Fruit fly (Drosophila melanogaster) whole organism, embryonic: ENCODE data around the gene CG4393.

Experiments used
- Blimp-1 ChIP-seq: fragments of 200-800 bp; sonication (Bioruptor generic); optimal IDR thresholded peaks from 3 replicates; lab custom pipeline; 2018; ENCODE audit warnings: missing biosample characterization, missing genetic modification characterization, mild to moderate bottlenecking, moderate library complexity, missing genetic modification reagents
- Bteb2 ChIP-seq: fragments of 200-800 bp; sonication (Bioruptor generic); optimal IDR thresholded peaks from 2 replicates; lab custom pipeline; 2016; ENCODE audit warnings: missing biosample characterization, missing genetic modification characterization
- CG1024 ChIP-seq: fragments of 200-800 bp; sonication (Bioruptor generic); IDR thresholded peaks from 2 replicates; pipeline ENCODE4 v1.3.6; 2022; ENCODE audit warnings: missing biosample characterization, missing genetic modification characterization
- CG13287 ChIP-seq: fragments of 200-800 bp; sonication (Bioruptor generic); IDR thresholded peaks from 2 replicates; pipeline ENCODE4 v1.3.6; 2022; ENCODE audit warnings: missing biosample characterization, missing genetic modification characterization; ENCODE audit not compliant: partially characterized antibody
- CG17568 ChIP-seq: fragments of 200-800 bp; sonication (Bioruptor generic); optimal IDR thresholded peaks from 2 replicates; lab custom pipeline; 2018; ENCODE audit warnings: missing biosample characterization, mild to moderate bottlenecking, missing genetic modification characterization, moderate library complexity
- CG2116 ChIP-seq: fragments of 200-800 bp; sonication (Bioruptor generic); optimal IDR thresholded peaks from 3 replicates; lab custom pipeline; 2018; ENCODE audit warnings: missing biosample characterization, mild to moderate bottlenecking, missing genetic modification characterization
- CG30403 ChIP-seq: fragments of 200-800 bp; sonication (Bioruptor generic); optimal IDR thresholded peaks from 3 replicates; lab custom pipeline; 2016; ENCODE audit warnings: missing biosample characterization, missing genetic modification characterization
- CG33213 ChIP-seq: fragments of 200-800 bp; sonication (Bioruptor generic); optimal IDR thresholded peaks from 3 replicates; lab custom pipeline; 2016; ENCODE audit warnings: missing biosample characterization, missing genetic modification characterization
- CG34376 ChIP-seq: fragments of 200-800 bp; sonication (Bioruptor generic); optimal IDR thresholded peaks from 2 replicates; lab custom pipeline; 2018; ENCODE audit warnings: missing biosample characterization, mild to moderate bottlenecking, missing genetic modification characterization
- CG4617 ChIP-seq: fragments of 200-800 bp; sonication (Bioruptor generic); optimal IDR thresholded peaks from 3 replicates; lab custom pipeline; 2016; ENCODE audit warnings: missing biosample characterization, missing genetic modification characterization, borderline replicate concordance
- CG4820 ChIP-seq: fragments of 200-800 bp; sonication (Bioruptor generic); optimal IDR thresholded peaks from 3 replicates; lab custom pipeline; 2016; ENCODE audit warnings: missing biosample characterization, missing genetic modification characterization
- CG6254 ChIP-seq: fragments of 200-800 bp; sonication (Bioruptor generic); optimal IDR thresholded peaks from 3 replicates; lab custom pipeline; 2017; ENCODE audit warnings: mild to moderate bottlenecking, missing biosample characterization, missing genetic modification reagents, missing genetic modification characterization
- CG6791 ChIP-seq: fragments of 200-800 bp; sonication (Bioruptor generic); IDR thresholded peaks from 3 replicates; pipeline ENCODE4 v1.3.6; 2022; ENCODE audit warnings: missing biosample characterization, missing genetic modification characterization; ENCODE audit not compliant: partially characterized antibody
- CG7928 ChIP-seq: fragments of 200-800 bp; sonication (Bioruptor generic); optimal IDR thresholded peaks from 2 replicates; lab custom pipeline; 2017; ENCODE audit warnings: missing biosample characterization, mild to moderate bottlenecking, missing genetic modification characterization
- CG8281 ChIP-seq: fragments of 200-800 bp; sonication (Bioruptor generic); optimal IDR thresholded peaks from 2 replicates; lab custom pipeline; 2018; ENCODE audit warnings: missing biosample characterization, mild to moderate bottlenecking, missing genetic modification characterization, moderate library complexity
- CG9437 ChIP-seq: fragments of 200-800 bp; sonication (Bioruptor generic); optimal IDR thresholded peaks from 2 replicates; lab custom pipeline; 2018; ENCODE audit warnings: missing biosample characterization, mild to moderate bottlenecking, missing genetic modification characterization
- Chrac-16 ChIP-seq: fragments of 200-800 bp; sonication (Bioruptor generic); optimal IDR thresholded peaks from 3 replicates; lab custom pipeline; 2016; ENCODE audit warnings: missing biosample characterization, missing genetic modification characterization
- Deaf1 ChIP-seq: fragments of 200-800 bp; optimal IDR thresholded peaks from 3 replicates; lab custom pipeline; 2019; ENCODE audit warnings: missing biosample characterization, mild to moderate bottlenecking, missing genetic modification characterization, moderate library complexity
- Dref ChIP-seq: fragments of 200-800 bp; sonication (Bioruptor generic); IDR thresholded peaks from 2 replicates; pipeline ENCODE4 v1.3.6; 2022; ENCODE audit warnings: missing biosample characterization, missing genetic modification characterization
- E2f1 ChIP-seq: fragments of 200-800 bp; sonication (Bioruptor generic); IDR thresholded peaks from 2 replicates; pipeline ENCODE4 v1.3.6; 2022; ENCODE audit warnings: missing biosample characterization, missing genetic modification characterization
- H2.0 ChIP-seq: fragments of 200-800 bp; sonication (Bioruptor generic); IDR thresholded peaks from 2 replicates; pipeline ENCODE4 v1.3.6; 2022; ENCODE audit warnings: missing biosample characterization, missing genetic modification characterization
- HLH3B ChIP-seq: fragments of 200-800 bp; sonication (Bioruptor generic); IDR thresholded peaks from 2 replicates; pipeline ENCODE4 v1.3.6; 2022; ENCODE audit warnings: missing biosample characterization, missing genetic modification characterization
- Hey ChIP-seq: fragments of 200-800 bp; sonication (Bioruptor generic); optimal IDR thresholded peaks from 3 replicates; lab custom pipeline; 2018; ENCODE audit warnings: missing biosample characterization, mild to moderate bottlenecking, missing genetic modification characterization
- NC2β ChIP-seq: fragments of 200-800 bp; sonication (Bioruptor generic); optimal IDR thresholded peaks from 2 replicates; lab custom pipeline; 2016; ENCODE audit warnings: missing biosample characterization, missing genetic modification characterization
- NK7.1 ChIP-seq: fragments of 200-800 bp; sonication (Bioruptor generic); optimal IDR thresholded peaks from 3 replicates; lab custom pipeline; 2016; ENCODE audit warnings: missing biosample characterization, missing genetic modification characterization
- Ssrp ChIP-seq: fragments of 200-800 bp; sonication (Bioruptor generic); optimal IDR thresholded peaks from 2 replicates; lab custom pipeline; 2018; ENCODE audit warnings: missing biosample characterization, mild to moderate bottlenecking, missing genetic modification characterization, moderate library complexity
- Tbp ChIP-seq: fragments of >200 bp; optimal IDR thresholded peaks from 2 replicates; lab custom pipeline; 2018; ENCODE audit warnings: missing biosample characterization, missing genetic modification characterization
- Trl ChIP-seq, 3 experiments: fragments of >200 bp in 2 of 3; fragments of 200-800 bp in 1 of 3; sonication (Bioruptor generic) in 1 of 3; optimal IDR thresholded peaks; 2 replicates in 1 of 3; 3 replicates in 2 of 3; lab custom pipeline; 2016 to 2017; ENCODE audit warnings: missing biosample characterization in 1 of 3, missing genetic modification characterization in 1 of 3
- ac ChIP-seq: fragments of 200-800 bp; sonication (Bioruptor generic); optimal IDR thresholded peaks from 3 replicates; lab custom pipeline; 2017; ENCODE audit warnings: missing biosample characterization, mild to moderate bottlenecking, missing genetic modification characterization
- bigmax ChIP-seq: fragments of 200-800 bp; sonication (Bioruptor generic); optimal IDR thresholded peaks from 2 replicates; lab custom pipeline; 2018; ENCODE audit warnings: missing biosample characterization, mild to moderate bottlenecking, missing genetic modification characterization
- cato ChIP-seq: fragments of 200-800 bp; sonication (Bioruptor generic); optimal IDR thresholded peaks from 2 replicates; lab custom pipeline; 2016; ENCODE audit warnings: missing biosample characterization, missing genetic modification characterization, borderline replicate concordance
- da ChIP-seq: fragments of 200-800 bp; sonication (Bioruptor generic); optimal IDR thresholded peaks from 2 replicates; lab custom pipeline; 2016; ENCODE audit warnings: missing biosample characterization, missing genetic modification characterization
- dimm ChIP-seq: fragments of 200-800 bp; sonication (Bioruptor generic); IDR thresholded peaks from 2 replicates; pipeline ENCODE4 v1.3.6; 2022; ENCODE audit warnings: missing biosample characterization, missing genetic modification characterization
- eve ChIP-seq, 2 experiments: fragments of >200 bp; optimal IDR thresholded peaks; 2 replicates each; lab custom pipeline; 2017; ENCODE audit warnings: missing biosample characterization in 2 of 2, missing genetic modification characterization in 2 of 2
- exex ChIP-seq: fragments of 200-800 bp; sonication (Bioruptor generic); optimal IDR thresholded peaks from 4 replicates; lab custom pipeline; 2018; ENCODE audit warnings: missing biosample characterization, mild to moderate bottlenecking, missing genetic modification characterization, moderate library complexity
- gcm ChIP-seq: fragments of 200-800 bp; sonication (Bioruptor generic); optimal IDR thresholded peaks from 2 replicates; lab custom pipeline; 2019; ENCODE audit warnings: missing biosample characterization, mild to moderate bottlenecking, missing genetic modification characterization, moderate library complexity
- grau ChIP-seq: fragments of 200-800 bp; optimal IDR thresholded peaks from 3 replicates; lab custom pipeline; 2019; ENCODE audit warnings: missing biosample characterization, mild to moderate bottlenecking, missing genetic modification characterization, moderate library complexity
- ham ChIP-seq: fragments of 200-800 bp; sonication (Bioruptor generic); IDR thresholded peaks from 2 replicates; pipeline ENCODE4 v1.3.6; 2022; ENCODE audit warnings: missing biosample characterization, missing genetic modification characterization
- hbn ChIP-seq: fragments of 200-800 bp; sonication (Bioruptor generic); IDR thresholded peaks from 2 replicates; pipeline ENCODE4 v1.3.6; 2022; ENCODE audit warnings: missing biosample characterization, missing genetic modification characterization; ENCODE audit not compliant: partially characterized antibody
- her ChIP-seq: fragments of 200-800 bp; sonication (Bioruptor generic); optimal IDR thresholded peaks from 2 replicates; lab custom pipeline; 2016; ENCODE audit warnings: missing biosample characterization, missing genetic modification characterization
- mirr ChIP-seq: fragments of 200-800 bp; sonication (Bioruptor generic); optimal IDR thresholded peaks from 3 replicates; lab custom pipeline; 2018; ENCODE audit warnings: missing biosample characterization, mild to moderate bottlenecking, missing genetic modification characterization
- otp ChIP-seq: fragments of 200-800 bp; sonication (Bioruptor generic); IDR thresholded peaks from 3 replicates; pipeline ENCODE4, ENCODE4 v1.3.6; 2022; ENCODE audit warnings: missing biosample characterization, missing genetic modification characterization
- pan ChIP-seq, 4 experiments: fragments of >200 bp in 3 of 4; fragments of 200-800 bp in 1 of 4; sonication (Bioruptor generic) in 1 of 4; optimal IDR thresholded peaks in 3 of 4; IDR thresholded peaks in 1 of 4; 2 replicates each; pipeline versions ENCODE4 v1.3.6 to Lab custom; 2017 to 2022; ENCODE audit warnings: missing biosample characterization in 2 of 4, missing genetic modification characterization in 2 of 4, mixed read lengths in 1 of 4
- pita ChIP-seq: fragments of 200-800 bp; sonication (Bioruptor generic); optimal IDR thresholded peaks from 2 replicates; lab custom pipeline; 2017; ENCODE audit warnings: missing biosample characterization, mild to moderate bottlenecking, missing genetic modification characterization
- sd ChIP-seq: fragments of 200-800 bp; sonication (Bioruptor generic); optimal IDR thresholded peaks from 3 replicates; lab custom pipeline; 2018; ENCODE audit warnings: missing biosample characterization, mild to moderate bottlenecking, missing genetic modification characterization, moderate library complexity
- seq ChIP-seq: fragments of 200-800 bp; sonication (Bioruptor generic); IDR thresholded peaks from 2 replicates; pipeline ENCODE4 v1.3.6; 2022; ENCODE audit warnings: missing biosample characterization, missing genetic modification characterization
- sima ChIP-seq: fragments of 200-800 bp; sonication (Bioruptor generic); optimal IDR thresholded peaks from 2 replicates; lab custom pipeline; 2016; ENCODE audit warnings: missing biosample characterization, missing genetic modification characterization
- sob ChIP-seq: fragments of 200-800 bp; sonication (Bioruptor generic); IDR thresholded peaks from 2 replicates; pipeline ENCODE4 v1.3.6; 2022; ENCODE audit warnings: missing biosample characterization, missing genetic modification characterization
- tup ChIP-seq: fragments of 200-800 bp; sonication (Bioruptor generic); optimal IDR thresholded peaks from 2 replicates; lab custom pipeline; 2016; ENCODE audit warnings: missing biosample characterization, mild to moderate bottlenecking, missing genetic modification characterization, moderate library complexity

CG4393 gene

dm6 chr3R:23331280-23331679, 53.3 kb downstream of the CG4393 start (continued):
- TF ChIP-seq CG6791 (GFP tag; lab: Robert Waterston, UW) (no peak), cato (peak; percentile 20), Blimp-1 (GFP tag; lab: Kevin White, UChicago) (peak; percentile 58), CG8281 (tag; lab: Kevin White, UChicago) (peak; percentile 21), da (GFP tag; lab: Kevin White, UChicago) (no peak), Bteb2 (GFP tag; lab: Kevin White, UChicago) (no peak), eve (GFP tag; optimal IDR thresholded peaks at IDR 0.05; lab: Kevin White, UChicago) (no peak), CG17568 (GFP tag; lab: Kevin White, UChicago) (peak; percentile 69), sob (GFP tag; lab: Robert Waterston, UW) (no peak), E2f1 (GFP tag; lab: Robert Waterston, UW) (no peak), Hey (tag; lab: Kevin White, UChicago) (no peak), bigmax (GFP tag; lab: Kevin White, UChicago) (no peak), Tbp (GFP tag; lab: Kevin White, UChicago) (no peak), HLH3B (GFP tag; lab: Robert Waterston, UW) (no peak), CG2116 (GFP tag; lab: Kevin White, UChicago) (no peak), CG9437 (GFP tag; lab: Kevin White, UChicago) (peak; percentile 45), grau (tag; lab: Kevin White, UChicago) (peak; percentile 51), her (GFP tag; lab: Kevin White, UChicago) (no peak), CG7928 (no peak), NC2β (GFP tag; lab: Kevin White, UChicago) (peak; percentile 32), NK7.1 (GFP tag; lab: Kevin White, UChicago) (no peak), CG4617 (peak; percentile 11), gcm (peak; percentile 30), ac (GFP tag; lab: Kevin White, UChicago) (no peak), Chrac-16 (GFP tag; lab: Kevin White, UChicago) (peak; percentile 7), CG34376 (GFP tag; lab: Kevin White, UChicago) (no peak), otp (GFP tag; lab: Robert Waterston, UW) (peak; percentile 47; the same call in 1 of the 3 replicates), sima (GFP tag; lab: Kevin White, UChicago) (no peak), sd (tag; lab: Kevin White, UChicago) (no peak), seq (GFP tag; lab: Robert Waterston, UW) (no peak), pita (GFP tag; lab: Kevin White, UChicago) (no peak), dimm (no peak), Dref (GFP tag; lab: Robert Waterston, UW) (no peak)

dm6 chr3R:23327707-23328106, 56.9 kb downstream of the CG4393 start:
- TF ChIP-seq pan (optimal IDR thresholded peaks at IDR 0.05; lab: Kevin White, UChicago) (no peak), pan (GFP tag; optimal IDR thresholded peaks at IDR 0.05 in 1 of 2, IDR thresholded peaks at IDR 0.05 in 1 of 2) (no peak), Deaf1 (tag; lab: Kevin White, UChicago) (no peak), Ssrp (no peak), H2.0 (GFP tag; lab: Robert Waterston, UW) (no peak), Trl (optimal IDR thresholded peaks at IDR 0.05; lab: Kevin White, UChicago) (no peak), Trl (GFP tag; optimal IDR thresholded peaks at IDR 0.05; lab: Kevin White, UChicago) (no peak), exex (tag; lab: Kevin White, UChicago) (no peak), CG6254 (GFP tag; lab: Kevin White, UChicago) (no peak), CG4820 (GFP tag; lab: Kevin White, UChicago) (no peak), CG30403 (GFP tag; lab: Kevin White, UChicago) (no peak), CG13287 (GFP tag; lab: Robert Waterston, UW) (no peak), ham (GFP tag; lab: Robert Waterston, UW) (no peak), tup (GFP tag; lab: Kevin White, UChicago) (no peak), hbn (GFP tag; lab: Robert Waterston, UW) (no peak), CG33213 (GFP tag; lab: Kevin White, UChicago) (no peak), CG1024 (GFP tag; lab: Robert Waterston, UW) (no peak), mirr (GFP tag; lab: Kevin White, UChicago) (no peak)
